Worm (Caenorhabditis elegans): Measurements from ENCODE around the gene R03G5.6.
A peak's percentile ranks its signal among the peaks of the same experiment; 100 is the strongest.

Gene R03G5.6

ce11 chrX:7814747-7815146 lies 2.0 kb downstream of the R03G5.6 start (continued):
- TF ChIP-seq nhr-10 (tag; optimal IDR thresholded peaks at IDR 0.05) (peak; percentile 24), daf-16 (GFP tag; optimal IDR thresholded peaks at IDR 0.05) (no peak), daf-16 (tag; optimal IDR thresholded peaks at IDR 0.05) (peak; percentile 74), mxl-2 (GFP tag; conservative IDR thresholded peaks at IDR 0.05) (no peak), F37D6.2 (tag; optimal IDR thresholded peaks at IDR 0.05) (no peak), R02D3.7 (tag; optimal IDR thresholded peaks at IDR 0.05) (no peak), mdl-1 (tag; optimal IDR thresholded peaks at IDR 0.05) (peak in 1 of 2 experiments; percentile 51), pha-4 (GFP tag; IDR thresholded peaks at IDR 0.05) (peak; percentile 45; the same call in 1 of the 2 replicates), pha-4 (tag; optimal IDR thresholded peaks at IDR 0.05) (no peak), F44E2.7 (GFP tag; IDR thresholded peaks at IDR 0.05) (no peak), mep-1 (tag; optimal IDR thresholded peaks at IDR 0.05) (peak; percentile 60), mes-2 (tag; optimal IDR thresholded peaks at IDR 0.05; ENCODE audit: poor library complexity, severe bottlenecking) (peak; percentile 68), hlh-30 (tag; optimal IDR thresholded peaks at IDR 0.05; ENCODE audit: insufficient read depth) (peak; percentile 30), nhr-28 (tag; optimal IDR thresholded peaks at IDR 0.05) (peak; percentile 89), saeg-2 (GFP tag; IDR thresholded peaks at IDR 0.05) (no peak)

- TF ChIP-seq mep-1 (tag; optimal IDR thresholded peaks at IDR 0.05) (peak; percentile 36), nhr-11 (tag; optimal IDR thresholded peaks at IDR 0.05) (peak; percentile 26), zip-2 (tag; optimal IDR thresholded peaks at IDR 0.05) (no peak)
Measured at ce11 chrX:7810991-7811390, 5.7 kb downstream of the R03G5.6 start.

ce11 chrX:7809352-7810196 lies 7.2 kb downstream of the R03G5.6 start:
- TF ChIP-seq pha-4 (GFP tag; IDR thresholded peaks at IDR 0.05) (no peak), pha-4 (tag; optimal IDR thresholded peaks at IDR 0.05) (peak; percentile 53), ztf-7 (tag; optimal IDR thresholded peaks at IDR 0.05) (no peak), duxl-1 (tag; optimal IDR thresholded peaks at IDR 0.05; ENCODE audit: poor library complexity) (no peak), arid-1 (GFP tag; conservative IDR thresholded peaks at IDR 0.05) (no peak), lim-7 (GFP tag; IDR thresholded peaks at IDR 0.05) (no peak), aha-1 (tag) (peak; percentile 95), mes-2 (tag; optimal IDR thresholded peaks at IDR 0.05; ENCODE audit: poor library complexity, severe bottlenecking) (peak; percentile 70), skn-1 (tag; optimal IDR thresholded peaks at IDR 0.05) (no peak), snpc-4 (tag; optimal IDR thresholded peaks at IDR 0.05) (no peak), aly-2 (tag; optimal IDR thresholded peaks at IDR 0.05) (no peak), F44E2.7 (GFP tag; IDR thresholded peaks at IDR 0.05) (no peak), zfp-3 (GFP tag; conservative IDR thresholded peaks at IDR 0.05) (no peak), zfp-2 (tag; optimal IDR thresholded peaks at IDR 0.05) (no peak), egl-43 (GFP tag; IDR thresholded peaks at IDR 0.05) (no peak), ZK337.2 (GFP tag; IDR thresholded peaks at IDR 0.05) (no peak), mdl-1 (tag; optimal IDR thresholded peaks at IDR 0.05) (peak in 1 of 2 experiments; percentile 76), lin-15B (tag; optimal IDR thresholded peaks at IDR 0.05) (no peak), D1046.2 (GFP tag; IDR thresholded peaks at IDR 0.05) (no peak), ceh-28 (tag; optimal IDR thresholded peaks at IDR 0.05) (peak; percentile 78), ZK546.5 (tag; optimal IDR thresholded peaks at IDR 0.05) (no peak), unc-39 (tag; optimal IDR thresholded peaks at IDR 0.05) (no peak), F10B5.3 (tag; optimal IDR thresholded peaks at IDR 0.05) (no peak), daf-16 (GFP tag; optimal IDR thresholded peaks at IDR 0.05) (peak in 1 of 2 experiments; percentile 94), daf-16 (tag; optimal IDR thresholded peaks at IDR 0.05) (peak; percentile 95), jun-1 (tag; optimal IDR thresholded peaks at IDR 0.05) (no peak), nhr-42 (GFP tag; IDR thresholded peaks at IDR 0.05) (no peak), lir-3 (tag; optimal IDR thresholded peaks at IDR 0.05) (no peak), saeg-2 (GFP tag; IDR thresholded peaks at IDR 0.05) (no peak), unc-130 (GFP tag; optimal IDR thresholded peaks at IDR 0.05) (no peak), nhr-10 (tag; optimal IDR thresholded peaks at IDR 0.05) (no peak), php-3 (GFP tag; IDR thresholded peaks at IDR 0.05) (no peak), hlh-30 (tag; optimal IDR thresholded peaks at IDR 0.05; ENCODE audit: insufficient read depth) (peak; percentile 72), cey-2 (tag; optimal IDR thresholded peaks at IDR 0.05; ENCODE audit: borderline replicate concordance, insufficient read depth) (no peak), T26A8.4 (GFP tag; IDR thresholded peaks at IDR 0.05) (no peak), Y48G9A.11 (GFP tag; IDR thresholded peaks at IDR 0.05) (no peak), pqm-1 (tag; optimal IDR thresholded peaks at IDR 0.05) (no peak), rbr-2 (tag; optimal IDR thresholded peaks at IDR 0.05) (peak; percentile 49)

All from whole organism, L4 larva.